Fruit fly (Drosophila melanogaster): Measurements from ENCODE around the gene Spn88Ea.

The Spn88Ea gene

DNA sequence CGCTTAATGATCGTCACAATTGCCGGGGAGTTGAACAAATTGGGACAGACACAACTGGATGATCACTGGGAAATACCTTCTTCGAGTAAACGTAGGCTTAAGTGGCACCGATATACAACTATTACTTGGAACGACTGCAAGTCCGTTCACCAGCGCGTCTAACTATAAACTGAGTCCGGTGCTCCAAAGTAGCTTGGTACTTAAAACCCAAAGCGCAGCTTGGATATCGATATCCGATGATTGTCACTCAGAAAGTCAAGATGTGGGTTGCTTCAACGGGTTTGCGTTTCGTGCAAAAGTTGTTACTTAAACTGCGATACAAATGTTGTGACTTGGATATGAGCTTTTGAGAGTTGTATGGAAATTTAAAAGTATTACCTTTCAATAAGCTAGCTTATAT is at the start of gene Spn88Ea:
Gene Spn88Ea (minus strand): TSS at position 175 of the 400 bp plus-strand sequence.
- peak; percentile 1 for TF ChIP-seq CG17801 (GFP tag; optimal IDR thresholded peaks at IDR 0.05; ENCODE audit: partially characterized antibody)

DNA sequence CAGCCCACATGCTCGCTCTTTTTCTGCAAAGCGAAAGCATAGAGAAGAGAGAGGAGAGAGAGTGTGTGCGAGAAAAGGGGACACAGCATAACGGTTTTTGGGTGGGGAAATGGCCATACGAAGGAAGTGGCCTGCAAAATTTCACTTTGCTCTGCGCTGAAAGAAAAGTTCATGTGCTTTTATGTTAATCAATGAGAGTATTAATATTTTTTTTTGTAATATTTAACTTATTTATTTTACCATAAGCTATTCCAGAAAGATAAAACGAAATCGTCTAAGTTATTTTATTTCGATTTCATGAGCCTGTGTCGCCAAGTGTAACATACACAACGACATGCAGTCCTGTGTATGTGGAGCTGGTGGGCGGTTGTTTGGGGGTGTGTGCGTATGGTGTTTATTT is 44.2 kb upstream of the Spn88Ea start:
- TF ChIP-seq CG17801 (GFP tag; optimal IDR thresholded peaks at IDR 0.05; ENCODE audit: partially characterized antibody): no peak

DNA sequence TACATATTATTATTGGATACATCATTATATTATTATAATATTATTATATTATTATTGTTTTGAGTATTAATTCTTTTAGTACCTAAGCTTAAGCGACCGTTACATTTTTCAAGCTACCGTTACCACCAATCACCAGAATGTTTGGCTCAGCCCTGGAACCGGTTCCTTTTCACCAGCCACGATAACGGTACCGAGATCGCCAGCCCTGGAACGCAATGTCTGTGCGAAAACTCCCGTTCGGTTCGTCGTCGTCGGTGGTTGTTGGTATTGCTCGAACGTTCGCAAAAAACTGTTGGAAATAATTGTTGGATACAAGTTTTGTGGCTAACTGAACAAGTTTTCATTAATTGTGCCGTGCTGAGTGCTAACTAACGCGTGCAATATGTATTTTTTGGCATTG is 43.5 kb upstream of the Spn88Ea start, which contains the start of gene CG42404:
Gene CG42404 (plus strand): TSS at position 360 of the 400 bp plus-strand sequence.
- no peak for TF ChIP-seq CG17801 (GFP tag; optimal IDR thresholded peaks at IDR 0.05; ENCODE audit: partially characterized antibody)

DNA sequence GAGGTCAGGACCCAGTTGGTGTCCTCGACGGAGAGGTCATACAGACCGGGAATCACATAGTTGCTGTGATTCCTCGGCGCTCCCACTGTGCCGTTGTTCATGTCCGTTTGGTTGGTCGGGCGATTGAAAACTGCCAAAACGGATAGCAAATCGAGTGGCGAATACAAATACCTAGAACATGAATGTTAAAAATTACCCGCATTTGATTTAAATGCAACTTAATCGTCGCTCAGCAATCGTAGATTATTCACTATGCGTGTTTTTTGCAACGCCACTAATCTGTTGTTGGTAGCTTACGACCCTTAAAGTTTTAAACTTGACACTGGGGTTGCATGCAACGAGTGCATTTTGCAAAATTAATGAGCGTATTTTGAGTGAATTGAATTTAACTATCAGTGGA is 42.8 kb upstream of the Spn88Ea start, which contains the start of gene Amt:
Gene Amt (minus strand): TSS at position 101 of the 400 bp plus-strand sequence.
- TF ChIP-seq CG17801 (GFP tag; optimal IDR thresholded peaks at IDR 0.05; ENCODE audit: partially characterized antibody): no peak

DNA sequence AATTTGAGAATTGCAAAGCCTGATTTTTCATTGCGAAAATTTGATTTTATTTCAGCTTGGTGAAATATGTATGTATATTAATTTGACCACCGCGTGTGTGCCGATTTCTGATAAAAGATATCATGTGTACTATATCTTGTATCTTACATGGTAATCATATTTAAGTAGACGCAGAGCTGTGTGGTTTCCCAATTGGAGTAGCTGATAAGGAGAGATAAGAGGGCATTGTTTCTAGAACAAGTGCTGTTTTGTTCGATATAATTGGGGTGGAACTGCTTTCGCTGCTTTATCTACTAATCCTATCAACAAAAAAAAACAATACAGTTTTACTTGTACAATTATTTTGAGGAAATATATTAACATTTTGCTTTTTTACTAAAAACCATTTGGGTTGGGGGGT is 40.4 kb upstream of the Spn88Ea start:
- no peak for TF ChIP-seq CG17801 (GFP tag; optimal IDR thresholded peaks at IDR 0.05; ENCODE audit: partially characterized antibody)

DNA sequence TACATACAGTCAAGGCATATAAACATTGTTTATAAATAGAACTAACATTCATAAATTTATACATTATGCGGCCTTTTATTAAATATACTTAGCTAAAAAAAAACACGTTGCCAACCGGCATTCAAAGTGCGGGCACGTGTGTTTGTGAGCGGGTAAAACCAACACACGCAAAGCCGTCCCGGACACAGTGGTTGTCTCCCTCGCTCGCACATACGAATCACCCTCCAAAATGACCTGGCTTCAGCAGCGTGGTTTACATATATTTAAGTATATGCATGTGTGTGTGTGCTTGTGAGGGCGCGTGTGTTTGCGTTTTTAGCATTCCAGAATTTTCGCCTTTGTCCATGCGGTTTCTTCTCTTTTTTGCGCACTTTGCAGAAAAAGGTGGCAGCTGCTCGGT is 37.2 kb upstream of the Spn88Ea start:
- TF ChIP-seq CG17801 (GFP tag; optimal IDR thresholded peaks at IDR 0.05; ENCODE audit: partially characterized antibody): no peak

DNA sequence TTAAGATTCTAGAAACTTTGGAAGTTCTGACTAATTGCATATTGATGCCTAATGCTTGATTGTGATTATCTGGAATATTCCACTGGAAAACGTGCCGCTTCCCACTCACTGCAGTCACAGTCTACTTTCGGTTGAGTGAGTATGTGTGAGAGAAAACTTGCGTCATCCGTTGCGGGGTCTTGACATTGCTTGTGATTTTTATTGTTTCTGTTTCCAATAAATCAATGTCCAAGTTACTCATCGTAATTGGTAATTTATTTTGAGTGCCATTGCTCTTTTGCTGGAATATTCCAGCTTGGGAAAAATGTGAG is 36.8 kb upstream of the Spn88Ea start:
- TF ChIP-seq CG17801 (GFP tag; optimal IDR thresholded peaks at IDR 0.05; ENCODE audit: partially characterized antibody): no peak

DNA sequence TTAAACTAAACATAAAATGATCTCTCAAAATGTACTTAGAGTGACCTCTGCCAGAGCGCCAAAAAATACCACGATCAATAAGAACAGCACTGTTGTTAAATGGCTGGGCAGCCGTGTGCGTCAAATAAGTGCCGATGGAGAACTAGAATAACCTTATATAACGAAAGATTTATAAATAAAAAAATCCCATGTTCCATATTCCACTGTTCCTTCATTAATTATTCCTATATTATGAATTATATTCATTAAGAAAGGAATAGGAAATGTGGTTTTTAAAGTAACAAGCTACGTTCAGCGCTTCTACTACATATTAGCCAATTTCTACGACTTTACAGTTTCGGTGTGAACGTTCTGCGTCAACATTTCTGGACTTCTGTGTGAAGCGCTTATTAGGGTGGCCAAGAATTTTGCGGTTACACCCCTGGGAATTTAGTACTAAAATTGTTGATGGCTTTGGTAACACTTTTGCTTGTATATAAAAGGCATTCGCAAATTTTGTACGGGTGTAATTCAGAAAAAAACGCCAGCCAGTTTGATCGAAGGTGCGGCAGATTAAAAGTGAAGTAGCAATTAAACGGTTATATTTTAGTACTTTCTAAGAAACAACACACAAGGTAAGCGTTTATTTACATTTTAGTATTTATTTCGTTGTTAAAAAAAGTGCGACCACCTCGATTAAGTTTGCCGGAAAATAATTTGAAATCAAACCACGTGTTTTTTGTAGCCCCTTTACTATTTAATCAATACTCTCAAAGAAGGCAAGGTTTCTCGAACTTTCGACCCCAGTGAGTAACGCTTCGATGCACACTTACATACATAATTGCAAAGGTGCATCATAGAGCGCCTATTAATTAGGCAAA is 36.2 kb upstream of the Spn88Ea start, which contains the start of the genes tefu and Hsc70-4:
Gene tefu (minus strand): TSS at position 51 of the 860 bp plus-strand sequence.
Gene Hsc70-4 (plus strand): TSS at position 502 of the 860 bp plus-strand sequence.
- TF ChIP-seq CG17801 (GFP tag; optimal IDR thresholded peaks at IDR 0.05; ENCODE audit: partially characterized antibody): peak; percentile 50

DNA sequence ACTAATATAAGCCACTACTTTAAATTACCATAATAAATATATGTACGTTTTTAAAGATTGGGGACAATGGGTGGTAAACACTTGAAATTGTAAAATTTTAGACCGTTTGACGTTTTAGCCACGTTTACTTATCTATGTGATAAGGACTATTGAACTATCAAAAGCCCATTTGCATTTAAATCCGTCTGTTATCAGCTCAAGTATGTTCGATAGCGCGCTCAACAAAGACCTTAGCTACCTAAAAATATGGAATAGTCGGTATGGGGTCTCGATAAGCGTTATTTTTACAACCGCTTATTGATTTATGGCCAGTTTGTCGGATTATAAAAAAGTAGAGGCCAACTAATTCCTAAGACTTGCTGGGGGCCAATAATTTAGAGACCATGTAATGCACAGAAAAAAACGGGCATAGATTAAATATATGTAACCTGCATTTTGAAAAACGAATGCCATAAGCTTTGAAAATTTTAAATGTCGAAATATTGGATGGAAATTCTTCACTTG is 25.4 kb upstream of the Spn88Ea start:
- TF ChIP-seq CG17801 (GFP tag; optimal IDR thresholded peaks at IDR 0.05; ENCODE audit: partially characterized antibody): no peak

DNA sequence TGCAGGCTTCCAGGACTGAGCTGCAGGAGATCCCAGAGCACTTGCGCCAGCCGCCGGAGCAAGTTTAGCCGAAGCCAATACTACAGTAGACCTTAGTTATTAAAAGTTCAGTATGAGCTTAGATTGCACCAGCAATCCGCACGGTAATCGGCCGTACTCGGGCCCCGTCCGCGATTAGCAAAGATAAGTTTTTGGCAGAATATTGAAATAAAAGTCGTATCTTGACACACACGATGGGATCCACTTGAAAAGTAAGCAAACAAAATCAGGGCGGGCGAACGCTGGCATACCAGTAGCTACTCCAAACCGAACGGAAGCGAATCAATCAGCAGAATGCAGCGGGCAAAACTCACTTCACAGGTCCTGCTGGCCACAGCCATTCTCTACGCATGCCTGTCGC is 24.0 kb upstream of the Spn88Ea start, which contains the start of gene CG34316:
Gene CG34316 (plus strand): TSS at position 301 of the 400 bp plus-strand sequence.
- no peak for TF ChIP-seq CG17801 (GFP tag; optimal IDR thresholded peaks at IDR 0.05; ENCODE audit: partially characterized antibody)

DNA sequence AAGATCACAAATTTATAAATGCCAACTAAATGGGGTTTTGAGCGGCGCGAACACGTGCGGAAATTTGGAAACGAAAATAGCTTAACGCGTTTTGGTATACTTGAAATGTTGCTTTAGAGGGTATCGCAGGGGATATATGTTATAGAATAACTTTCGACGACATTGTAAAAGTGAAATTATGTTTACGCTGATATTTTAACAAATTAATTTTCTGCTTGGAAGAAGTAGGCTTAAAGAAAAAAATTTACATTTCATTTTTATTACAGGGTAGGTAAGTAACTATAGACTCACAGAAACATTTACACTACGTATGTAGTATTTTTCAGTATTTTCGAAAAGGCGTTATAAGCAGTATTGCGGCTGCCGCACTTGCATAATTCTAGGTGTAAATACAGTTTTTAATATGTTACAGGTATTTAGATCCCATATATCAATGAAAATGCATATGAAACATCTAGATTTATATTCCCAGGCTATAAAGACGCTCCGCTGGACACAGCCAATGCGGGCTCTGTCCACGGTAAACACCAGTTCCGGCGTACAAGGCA is 23.2 kb upstream of the Spn88Ea start, which contains the start of the genes Art3 and mRpS10:
Gene Art3 (minus strand): TSS at position 80 of the 548 bp plus-strand sequence.
Gene mRpS10 (plus strand): TSS at position 337 of the 548 bp plus-strand sequence.
- peak; percentile 100 for TF ChIP-seq CG17801 (GFP tag; optimal IDR thresholded peaks at IDR 0.05; ENCODE audit: partially characterized antibody)

DNA sequence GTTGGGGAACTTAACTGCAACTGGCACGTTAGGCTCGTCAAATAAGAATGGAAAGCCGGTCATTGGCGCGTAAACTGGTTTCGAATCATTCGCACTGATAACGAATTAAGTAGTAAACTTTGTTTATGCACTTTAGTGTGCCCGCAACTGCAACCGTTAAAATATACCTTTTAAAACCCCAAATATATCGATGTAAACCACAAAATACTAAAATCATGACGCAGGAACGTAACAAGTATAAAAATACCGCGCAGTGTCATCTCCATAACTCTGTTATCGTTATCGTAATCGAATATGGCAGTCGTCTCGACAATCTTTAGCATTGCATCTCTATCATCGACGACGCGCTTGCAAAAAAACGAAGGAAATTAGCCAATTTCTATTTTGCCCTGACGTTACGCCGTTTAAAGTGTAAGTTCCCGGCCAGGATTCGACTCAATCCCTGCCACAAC is 19.1 kb upstream of the Spn88Ea start, which contains the start of the genes CG31344 and Caf1-55:
Gene CG31344 (minus strand): TSS at position 51 of the 452 bp plus-strand sequence.
Gene Caf1-55 (plus strand): TSS at position 298 of the 452 bp plus-strand sequence.
- peak; percentile 40 for TF ChIP-seq CG17801 (GFP tag; optimal IDR thresholded peaks at IDR 0.05; ENCODE audit: partially characterized antibody)

DNA sequence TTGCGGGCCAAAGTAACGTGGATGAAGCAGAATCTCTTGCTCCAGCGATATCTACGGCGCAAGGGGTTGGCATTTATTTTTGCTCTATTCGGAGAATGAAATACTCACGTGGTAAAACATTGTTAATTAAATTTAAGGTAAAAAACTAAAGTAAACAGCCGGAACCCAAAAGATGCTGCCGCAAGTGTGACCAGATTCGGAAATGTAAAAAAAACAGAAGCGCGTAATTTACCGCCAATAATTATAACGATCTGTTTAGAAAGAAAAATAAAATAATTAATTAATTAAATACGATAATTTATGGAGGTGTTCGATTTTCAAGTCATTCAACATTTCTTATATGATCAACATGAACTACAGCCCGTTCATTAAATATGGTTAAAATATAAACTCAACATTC is 16.7 kb upstream of the Spn88Ea start, which contains the start of gene Polr2G:
Gene Polr2G (minus strand): TSS at position 208 of the 400 bp plus-strand sequence.
- no peak for TF ChIP-seq CG17801 (GFP tag; optimal IDR thresholded peaks at IDR 0.05; ENCODE audit: partially characterized antibody)

DNA sequence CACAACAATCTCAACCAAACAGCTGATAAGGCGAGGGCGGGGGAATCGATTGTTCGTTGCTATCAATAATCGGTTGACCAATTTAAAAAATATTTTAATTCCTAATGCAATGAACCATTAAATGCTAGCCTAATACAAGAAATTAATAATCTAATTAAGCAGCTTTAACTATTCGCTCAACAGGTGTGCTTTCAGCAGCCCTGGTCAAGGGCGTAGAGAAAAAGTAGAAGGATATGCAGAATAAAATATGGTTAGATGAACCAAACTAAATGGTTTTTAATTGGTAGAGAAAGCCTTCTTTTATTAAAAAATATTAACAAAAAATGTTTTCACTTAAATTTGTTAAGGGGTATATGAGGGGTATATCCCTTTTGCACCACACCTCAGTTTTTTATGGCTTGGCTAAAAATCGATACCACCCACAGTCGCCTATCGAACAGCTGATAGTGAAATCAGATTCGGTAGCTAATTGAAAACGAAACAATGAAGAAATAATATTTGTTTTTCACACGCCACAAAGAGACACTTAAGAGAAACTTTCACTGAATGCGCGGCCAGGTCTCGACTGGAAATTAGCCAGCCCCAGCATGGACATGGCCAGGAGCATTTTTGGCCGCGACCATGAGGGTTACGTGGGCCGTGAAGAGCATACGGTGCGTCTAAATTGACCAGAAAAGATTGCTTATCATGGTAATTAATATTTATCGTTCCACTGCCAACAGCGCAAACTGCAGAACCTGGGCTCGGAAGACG is 12.8 kb upstream of the Spn88Ea start, which contains the start of the genes SIDL and CG12241:
Gene SIDL (minus strand): TSS at position 51 of the 753 bp plus-strand sequence.
Gene CG12241 (plus strand): TSS at position 433 of the 753 bp plus-strand sequence.
- peak; percentile 76 for TF ChIP-seq CG17801 (GFP tag; optimal IDR thresholded peaks at IDR 0.05; ENCODE audit: partially characterized antibody)
